Worm (Caenorhabditis elegans): Measurements from ENCODE around the gene atf-2.

- TF ChIP-seq nhr-11 (tag; optimal IDR thresholded peaks at IDR 0.05) = no peak
- TF ChIP-seq nhr-28 (tag; optimal IDR thresholded peaks at IDR 0.05) = peak; percentile 4
- TF ChIP-seq mdl-1 (tag; optimal IDR thresholded peaks at IDR 0.05) = no peak
- no peak for TF ChIP-seq lin-39 (tag; optimal IDR thresholded peaks at IDR 0.05)
- TF ChIP-seq ztf-11 (tag; optimal IDR thresholded peaks at IDR 0.05) = no peak
- no peak for TF ChIP-seq mep-1 (tag; optimal IDR thresholded peaks at IDR 0.05)
- TF ChIP-seq dpl-1 (GFP tag; optimal IDR thresholded peaks at IDR 0.05) = no peak
- no peak for TF ChIP-seq gei-8 (GFP tag; optimal IDR thresholded peaks at IDR 0.05)
Measured at ce11 chrII:8731736-8732229, 20.0 kb upstream of the atf-2 start.
